Worm (Caenorhabditis elegans) whole organism, L2 larva: Measurements from ENCODE around the gene aman-2.

Experiments used
- C34F6.9 ChIP-seq: fragments of 150-350 bp; optimal IDR thresholded peaks from 2 replicates; lab custom pipeline; 2014; ENCODE audit warnings: missing biosample characterization, missing genetic modification characterization
- F13H6.1 ChIP-seq: sonication (generic microtip); optimal IDR thresholded peaks from 2 replicates; lab custom pipeline; 2016; ENCODE audit warnings: missing genetic modification characterization, missing compliant biosample characterization
- R02D3.7 ChIP-seq: fragments of 150-350 bp; optimal IDR thresholded peaks from 2 replicates; lab custom pipeline; 2014; ENCODE audit warnings: missing biosample characterization, missing genetic modification characterization
- Y55F3AM.14 ChIP-seq: fragments of 200-800 bp; sonication (Bioruptor generic); optimal IDR thresholded peaks from 2 replicates; lab custom pipeline; 2018; ENCODE audit warnings: mild to moderate bottlenecking, missing genetic modification characterization, missing compliant biosample characterization
- ZK546.5 ChIP-seq: sonication (generic microtip); optimal IDR thresholded peaks from 2 replicates; lab custom pipeline; 2017; ENCODE audit warnings: missing biosample characterization, missing genetic modification characterization
- alr-1 ChIP-seq: fragments of 150-350 bp; optimal IDR thresholded peaks from 2 replicates; lab custom pipeline; 2014; ENCODE audit warnings: missing biosample characterization, missing genetic modification characterization
- ama-1 ChIP-seq: fragments of 150-350 bp; optimal IDR thresholded peaks from 2 replicates; lab custom pipeline; 2018; ENCODE audit warnings: inconsistent platforms
- blmp-1 ChIP-seq: sonication (generic microtip); optimal IDR thresholded peaks from 2 replicates; lab custom pipeline; 2017; ENCODE audit warnings: missing genetic modification characterization, mild to moderate bottlenecking, missing compliant biosample characterization, antibody characterized with exemption, moderate library complexity; ENCODE audit not compliant: insufficient read depth
- ceh-16 ChIP-seq: fragments of 150-350 bp; optimal IDR thresholded peaks from 2 replicates; lab custom pipeline; 2014; ENCODE audit warnings: missing biosample characterization, missing genetic modification characterization
- ceh-82 ChIP-seq: fragments of 150-350 bp; optimal IDR thresholded peaks from 2 replicates; lab custom pipeline; 2014; ENCODE audit warnings: missing biosample characterization, missing genetic modification characterization
- crh-2 ChIP-seq: sonication (generic microtip); optimal IDR thresholded peaks from 2 replicates; lab custom pipeline; 2017; ENCODE audit warnings: missing biosample characterization, missing genetic modification characterization
- dmd-4 ChIP-seq: sonication (generic microtip); optimal IDR thresholded peaks from 2 replicates; lab custom pipeline; 2017; ENCODE audit warnings: missing biosample characterization, missing genetic modification characterization
- egl-27 ChIP-seq: sonication (generic microtip); optimal IDR thresholded peaks from 3 replicates; lab custom pipeline; 2017; ENCODE audit warnings: missing biosample characterization, missing genetic modification reagents, missing genetic modification characterization
- elt-1 ChIP-seq: fragments of 150-350 bp; optimal IDR thresholded peaks from 2 replicates; lab custom pipeline; 2014; ENCODE audit warnings: missing biosample characterization, missing genetic modification characterization
- elt-3 ChIP-seq: sonication (generic microtip); optimal IDR thresholded peaks from 2 replicates; lab custom pipeline; 2017; ENCODE audit warnings: missing biosample characterization, missing genetic modification characterization
- fos-1 ChIP-seq: fragments of 150-350 bp; optimal IDR thresholded peaks from 2 replicates; lab custom pipeline; 2014; ENCODE audit warnings: missing biosample characterization, missing genetic modification characterization
- gmeb-1 ChIP-seq: fragments of 150-350 bp; optimal IDR thresholded peaks from 2 replicates; lab custom pipeline; 2014; ENCODE audit warnings: missing biosample characterization, missing genetic modification characterization
- lin-11 ChIP-seq: fragments of 150-350 bp; sonication (generic microtip); optimal IDR thresholded peaks from 2 replicates; lab custom pipeline; 2014; ENCODE audit warnings: missing biosample characterization, missing genetic modification characterization, inconsistent platforms, mixed read lengths
- lin-13 ChIP-seq: fragments of 150-350 bp; optimal IDR thresholded peaks from 2 replicates; lab custom pipeline; 2014; ENCODE audit warnings: missing biosample characterization, missing genetic modification reagents, missing genetic modification characterization
- lin-39 ChIP-seq: fragments of 150-350 bp; optimal IDR thresholded peaks from 2 replicates; lab custom pipeline; 2014; ENCODE audit warnings: missing biosample characterization, missing genetic modification reagents, missing genetic modification characterization
- lsy-2 ChIP-seq, 2 experiments: fragments of 150-350 bp in 1 of 2; sonication (generic microtip) in 1 of 2; optimal IDR thresholded peaks; 2 replicates each; lab custom pipeline; 2014 to 2017; ENCODE audit warnings: missing biosample characterization in 2 of 2, missing genetic modification characterization in 2 of 2
- mab-5 ChIP-seq: fragments of 150-350 bp; optimal IDR thresholded peaks from 2 replicates; lab custom pipeline; 2014; ENCODE audit warnings: missing biosample characterization, missing genetic modification characterization
- mbf-1 ChIP-seq: sonication (generic microtip); optimal IDR thresholded peaks from 2 replicates; lab custom pipeline; 2017; ENCODE audit warnings: missing biosample characterization, missing genetic modification characterization
- mdl-1 ChIP-seq, 2 experiments: fragments of 150-350 bp in 1 of 2; sonication (generic microtip) in 1 of 2; optimal IDR thresholded peaks; 2 replicates each; lab custom pipeline; 2017; ENCODE audit warnings: missing biosample characterization in 2 of 2, missing genetic modification characterization in 2 of 2
- nhr-10 ChIP-seq: sonication (generic microtip); optimal IDR thresholded peaks from 2 replicates; lab custom pipeline; 2017; ENCODE audit warnings: missing biosample characterization, missing genetic modification characterization
- nhr-11 ChIP-seq: fragments of 150-350 bp; optimal IDR thresholded peaks from 2 replicates; lab custom pipeline; 2014; ENCODE audit warnings: missing biosample characterization, missing genetic modification characterization
- nhr-12 ChIP-seq: fragments of 150-350 bp; optimal IDR thresholded peaks from 2 replicates; lab custom pipeline; 2014; ENCODE audit warnings: missing biosample characterization, missing genetic modification characterization
- nhr-129 ChIP-seq: fragments of 150-350 bp; optimal IDR thresholded peaks from 2 replicates; lab custom pipeline; 2014; ENCODE audit warnings: missing biosample characterization, missing genetic modification characterization
- nhr-21 ChIP-seq: fragments of 150-350 bp; optimal IDR thresholded peaks from 2 replicates; lab custom pipeline; 2014; ENCODE audit warnings: missing biosample characterization, missing genetic modification characterization
- nhr-23 ChIP-seq: fragments of 150-350 bp; optimal IDR thresholded peaks from 2 replicates; lab custom pipeline; 2014; ENCODE audit warnings: missing biosample characterization, missing genetic modification reagents, missing genetic modification characterization
- nhr-237 ChIP-seq: fragments of 150-350 bp; optimal IDR thresholded peaks from 2 replicates; lab custom pipeline; 2014; ENCODE audit warnings: missing biosample characterization, missing genetic modification characterization
- nhr-25 ChIP-seq: fragments of 150-350 bp; sonication (generic microtip); optimal IDR thresholded peaks from 3 replicates; lab custom pipeline; 2014; ENCODE audit warnings: missing biosample characterization, missing genetic modification characterization
- nhr-77 ChIP-seq: fragments of 150-350 bp; optimal IDR thresholded peaks from 2 replicates; lab custom pipeline; 2014; ENCODE audit warnings: missing biosample characterization, missing genetic modification characterization
- peb-1 ChIP-seq: fragments of 150-350 bp; optimal IDR thresholded peaks from 2 replicates; lab custom pipeline; 2014; ENCODE audit warnings: missing biosample characterization, missing genetic modification characterization
- sem-4 ChIP-seq: fragments of 150-350 bp; optimal IDR thresholded peaks from 2 replicates; lab custom pipeline; 2014; ENCODE audit warnings: missing biosample characterization, missing genetic modification reagents, missing genetic modification characterization
- skn-1 ChIP-seq: sonication (generic microtip); optimal IDR thresholded peaks from 2 replicates; lab custom pipeline; 2017; ENCODE audit warnings: missing biosample characterization, missing genetic modification characterization
- sma-3 ChIP-seq: sonication (generic microtip); optimal IDR thresholded peaks from 2 replicates; lab custom pipeline; 2016; ENCODE audit warnings: missing genetic modification reagents, missing genetic modification characterization, missing compliant biosample characterization
- sma-9 ChIP-seq, 2 experiments: fragments of 150-350 bp in 1 of 2; sonication (generic microtip) in 1 of 2; optimal IDR thresholded peaks; 2 replicates each; lab custom pipeline; 2014 to 2016; ENCODE audit warnings: missing genetic modification characterization in 2 of 2, mild to moderate bottlenecking in 1 of 2, missing biosample characterization in 1 of 2, missing compliant biosample characterization in 1 of 2, missing genetic modification reagents in 1 of 2, moderate library complexity in 1 of 2
- snpc-4 ChIP-seq: fragments of 150-350 bp; optimal IDR thresholded peaks from 2 replicates; lab custom pipeline; 2014; ENCODE audit warnings: missing biosample characterization, missing genetic modification characterization
- unc-39 ChIP-seq: fragments of 150-350 bp; optimal IDR thresholded peaks from 2 replicates; lab custom pipeline; 2014; ENCODE audit warnings: missing biosample characterization, missing genetic modification characterization
- unc-55 ChIP-seq: fragments of 150-350 bp; sonication (generic microtip); optimal IDR thresholded peaks from 3 replicates; lab custom pipeline; 2014; ENCODE audit warnings: missing biosample characterization, missing genetic modification reagents, missing genetic modification characterization
- unc-62 ChIP-seq: fragments of 150-350 bp; optimal IDR thresholded peaks from 2 replicates; lab custom pipeline; 2014; ENCODE audit warnings: missing biosample characterization, missing genetic modification reagents, missing genetic modification characterization
- zag-1 ChIP-seq: fragments of 150-350 bp; optimal IDR thresholded peaks from 2 replicates; lab custom pipeline; 2014; ENCODE audit warnings: missing biosample characterization, missing genetic modification characterization
- ztf-1 ChIP-seq: fragments of 200-800 bp; sonication (Bioruptor generic); conservative IDR thresholded peaks from 2 replicates; pipeline ENCODE4 v1.3.6; 2022; ENCODE audit warnings: missing genetic modification characterization, missing compliant biosample characterization
- ztf-11 ChIP-seq: sonication (generic microtip); optimal IDR thresholded peaks from 2 replicates; lab custom pipeline; 2017; ENCODE audit warnings: missing biosample characterization, missing genetic modification characterization
- ztf-4 ChIP-seq: fragments of 150-350 bp; optimal IDR thresholded peaks from 2 replicates; lab custom pipeline; 2014; ENCODE audit warnings: missing biosample characterization, missing genetic modification characterization

Gene aman-2

ce11 chrV:11979673-11980561 is 46.9 kb upstream of the aman-2 start, which contains the start of gene snr-4:
Gene snr-4, minus strand, starts transcription at chrV:11979723.
- TF ChIP-seq peb-1 (tag; lab: Kevin White, UChicago) (peak; percentile 76), dmd-4 (tag; lab: Kevin White, UChicago) (no peak), nhr-77 (tag; lab: Kevin White, UChicago) (peak; percentile 78), unc-55 (GFP tag; lab: Kevin White, UChicago) (peak; percentile 90), nhr-12 (tag; lab: Kevin White, UChicago) (no peak), ZK546.5 (tag; lab: Kevin White, UChicago) (peak; percentile 49), elt-3 (tag; lab: Kevin White, UChicago) (no peak), fos-1 (tag; lab: Kevin White, UChicago) (peak; percentile 90), Y55F3AM.14 (GFP tag; lab: Kevin White, UChicago) (peak; percentile 90), nhr-129 (tag; lab: Kevin White, UChicago) (peak; percentile 94), nhr-237 (tag; lab: Kevin White, UChicago) (peak; percentile 81), F13H6.1 (peak; percentile 93), ztf-11 (tag; lab: Kevin White, UChicago) (peak; percentile 11), zag-1 (tag; lab: Kevin White, UChicago) (peak; percentile 91), ztf-1 (0 out of 2 replicates have a peak, but pooled peaks have one; percentile 45), ztf-4 (tag; lab: Kevin White, UChicago) (peak; percentile 84), gmeb-1 (tag; lab: Kevin White, UChicago) (peak; percentile 89), blmp-1 (tag; lab: Kevin White, UChicago) (peak; percentile 77), nhr-21 (tag; lab: Kevin White, UChicago) (peak; percentile 96), sem-4 (tag; lab: Kevin White, UChicago) (peak; percentile 86), lin-39 (no peak), skn-1 (no peak), lsy-2 (tag; optimal IDR thresholded peaks at IDR 0.05; lab: Kevin White, UChicago) (peak; percentile 86 to 91), egl-27 (tag; lab: Kevin White, UChicago) (peak; percentile 79), sma-3 (GFP tag; lab: Kevin White, UChicago) (peak; percentile 95), lin-11 (tag; lab: Kevin White, UChicago) (peak; percentile 93), nhr-23 (no peak), lin-13 (peak; percentile 94), elt-1 (no peak), nhr-25 (tag; lab: Kevin White, UChicago) (peak; percentile 84), ceh-82 (peak; percentile 83), mab-5 (tag; lab: Kevin White, UChicago) (peak; percentile 80), R02D3.7 (tag; lab: Kevin White, UChicago) (peak; percentile 29), mdl-1 (tag; optimal IDR thresholded peaks at IDR 0.05; lab: Kevin White, UChicago) (peak; percentile 80 to 86), snpc-4 (tag; lab: Kevin White, UChicago) (peak; percentile 100), nhr-10 (tag; lab: Kevin White, UChicago) (peak; percentile 56), ceh-16 (peak; percentile 60), unc-39 (no peak), mbf-1 (tag; lab: Kevin White, UChicago) (no peak), C34F6.9 (tag; lab: Kevin White, UChicago) (peak; percentile 92), nhr-11 (peak; percentile 75), crh-2 (peak; percentile 96), unc-62 (GFP tag; lab: Kevin White, UChicago) (no peak), alr-1 (tag; lab: Kevin White, UChicago) (no peak), ama-1 (lab: Kevin White, UChicago) (peak; percentile 95), sma-9 (GFP tag; optimal IDR thresholded peaks at IDR 0.05; lab: Kevin White, UChicago) (peak; percentile 96), sma-9 (tag; optimal IDR thresholded peaks at IDR 0.05; lab: Kevin White, UChicago) (no peak)
